Fruit fly (Drosophila melanogaster) whole organism, embryonic: ENCODE results near the gene MED27.
A peak's percentile ranks its signal among the peaks of the same experiment; 100 is the strongest.

Experiments
- Asciz ChIP-seq: fragments of 200-800 bp; sonication (Bioruptor generic); optimal IDR thresholded peaks from 2 replicates; lab custom pipeline; 2017; ENCODE audit warnings: missing biosample characterization, mild to moderate bottlenecking, missing genetic modification characterization, missing genetic modification reagents
- Awh ChIP-seq: fragments of 200-800 bp; sonication (Bioruptor generic); IDR thresholded peaks from 2 replicates; pipeline ENCODE4, ENCODE4 v1.3.6; 2022; ENCODE audit warnings: missing biosample characterization, missing genetic modification characterization
- B-H1 ChIP-seq: fragments of 200-800 bp; sonication (Bioruptor generic); IDR thresholded peaks from 3 replicates; pipeline ENCODE4 v1.3.6; 2022; ENCODE audit warnings: missing biosample characterization, missing genetic modification characterization
- CG13624 ChIP-seq: fragments of 200-800 bp; sonication (Bioruptor generic); optimal IDR thresholded peaks from 2 replicates; lab custom pipeline; 2016; ENCODE audit warnings: missing biosample characterization, missing genetic modification characterization
- CG15011 ChIP-seq: fragments of 200-800 bp; sonication (Bioruptor generic); optimal IDR thresholded peaks from 3 replicates; lab custom pipeline; 2018; ENCODE audit warnings: missing biosample characterization, mild to moderate bottlenecking, missing genetic modification characterization
- CG15601 ChIP-seq: fragments of 200-800 bp; sonication (Bioruptor generic); optimal IDR thresholded peaks from 3 replicates; lab custom pipeline; 2019; ENCODE audit warnings: missing biosample characterization, mild to moderate bottlenecking, missing genetic modification characterization, moderate library complexity
- CG16813 ChIP-seq: fragments of 200-800 bp; sonication (Bioruptor generic); IDR thresholded peaks from 3 replicates; pipeline ENCODE4 v1.3.6; 2022; ENCODE audit warnings: missing biosample characterization, missing genetic modification characterization; ENCODE audit not compliant: partially characterized antibody
- CG17359 ChIP-seq: fragments of 200-800 bp; sonication (Bioruptor generic); optimal IDR thresholded peaks from 3 replicates; lab custom pipeline; 2018; ENCODE audit warnings: missing biosample characterization, mild to moderate bottlenecking, missing genetic modification characterization, moderate library complexity
- CG3065 ChIP-seq: fragments of 200-800 bp; sonication (Bioruptor generic); optimal IDR thresholded peaks from 2 replicates; lab custom pipeline; 2016; ENCODE audit warnings: missing biosample characterization, missing genetic modification characterization
- CG32772 ChIP-seq: fragments of 200-800 bp; sonication (Bioruptor generic); IDR thresholded peaks from 2 replicates; pipeline ENCODE4 v1.3.6; 2022; ENCODE audit warnings: missing biosample characterization, missing genetic modification characterization
- CG4730 ChIP-seq: fragments of 200-800 bp; sonication (Bioruptor generic); IDR thresholded peaks from 2 replicates; pipeline ENCODE4 v1.3.6; 2022; ENCODE audit warnings: missing biosample characterization, missing genetic modification characterization
- CG6175 ChIP-seq: fragments of 200-800 bp; sonication (Bioruptor generic); IDR thresholded peaks from 3 replicates; pipeline ENCODE4 v1.3.6; 2022; ENCODE audit warnings: missing biosample characterization, missing genetic modification characterization
- CG6765 ChIP-seq: fragments of 200-800 bp; sonication (Bioruptor generic); optimal IDR thresholded peaks from 3 replicates; lab custom pipeline; 2017; ENCODE audit warnings: missing biosample characterization, mild to moderate bottlenecking, missing genetic modification characterization
- CG7271 ChIP-seq: fragments of 200-800 bp; sonication (Bioruptor generic); optimal IDR thresholded peaks from 2 replicates; lab custom pipeline; 2018; ENCODE audit warnings: missing biosample characterization, mild to moderate bottlenecking, missing genetic modification characterization, moderate library complexity
- CG7745 ChIP-seq: fragments of 200-800 bp; sonication (Bioruptor generic); optimal IDR thresholded peaks from 2 replicates; lab custom pipeline; 2018; ENCODE audit warnings: missing biosample characterization, mild to moderate bottlenecking, missing genetic modification characterization, moderate library complexity
- CG7839 ChIP-seq: fragments of 200-800 bp; sonication (Bioruptor generic); optimal IDR thresholded peaks from 3 replicates; lab custom pipeline; 2018; ENCODE audit warnings: missing biosample characterization, mild to moderate bottlenecking, missing genetic modification characterization, moderate library complexity
- Dad ChIP-seq: fragments of 200-800 bp; sonication (Bioruptor generic); optimal IDR thresholded peaks from 3 replicates; lab custom pipeline; 2016; ENCODE audit warnings: missing biosample characterization, missing genetic modification characterization
- Dip2 ChIP-seq: fragments of 200-800 bp; sonication (Bioruptor generic); IDR thresholded peaks from 2 replicates; pipeline ENCODE4 v1.3.6; 2022; ENCODE audit warnings: missing biosample characterization, missing genetic modification characterization
- Dip3 ChIP-seq: fragments of 200-800 bp; sonication (Bioruptor generic); optimal IDR thresholded peaks from 3 replicates; lab custom pipeline; 2016; ENCODE audit warnings: missing biosample characterization, missing genetic modification characterization
- Doc3 ChIP-seq: fragments of 200-800 bp; sonication (Bioruptor generic); IDR thresholded peaks from 3 replicates; pipeline ENCODE4 v1.3.6; 2022; ENCODE audit warnings: missing biosample characterization, missing genetic modification characterization; ENCODE audit not compliant: partially characterized antibody
- Dref ChIP-seq: fragments of 200-800 bp; sonication (Bioruptor generic); IDR thresholded peaks from 2 replicates; pipeline ENCODE4 v1.3.6; 2022; ENCODE audit warnings: missing biosample characterization, missing genetic modification characterization
- E2f1 ChIP-seq: fragments of 200-800 bp; sonication (Bioruptor generic); IDR thresholded peaks from 2 replicates; pipeline ENCODE4 v1.3.6; 2022; ENCODE audit warnings: missing biosample characterization, missing genetic modification characterization
- E2f2 ChIP-seq: fragments of 200-800 bp; sonication (Bioruptor generic); IDR thresholded peaks from 2 replicates; pipeline ENCODE4 v1.3.6; 2022; ENCODE audit warnings: missing biosample characterization, missing genetic modification characterization
- Gsc ChIP-seq: fragments of 200-800 bp; sonication (Bioruptor generic); IDR thresholded peaks from 2 replicates; pipeline ENCODE4 v1.3.6; 2022; ENCODE audit warnings: missing biosample characterization, missing genetic modification characterization
- Hey ChIP-seq: fragments of 200-800 bp; sonication (Bioruptor generic); optimal IDR thresholded peaks from 3 replicates; lab custom pipeline; 2018; ENCODE audit warnings: missing biosample characterization, mild to moderate bottlenecking, missing genetic modification characterization
- Hmx ChIP-seq: fragments of 200-800 bp; sonication (Bioruptor generic); optimal IDR thresholded peaks from 2 replicates; lab custom pipeline; 2016; ENCODE audit warnings: missing biosample characterization, missing genetic modification characterization
- Lpt ChIP-seq: fragments of >200 bp; optimal IDR thresholded peaks from 2 replicates; lab custom pipeline; 2018; ENCODE audit warnings: missing biosample characterization, missing genetic modification characterization
- PHDP ChIP-seq: fragments of 200-800 bp; sonication (Bioruptor generic); optimal IDR thresholded peaks from 3 replicates; lab custom pipeline; 2018; ENCODE audit warnings: missing biosample characterization, mild to moderate bottlenecking, missing genetic modification characterization, moderate library complexity
- Rx ChIP-seq: fragments of 200-800 bp; sonication (Bioruptor generic); IDR thresholded peaks from 2 replicates; pipeline ENCODE4 v1.3.6; 2022; ENCODE audit warnings: missing biosample characterization, missing genetic modification characterization
- Xrp1 ChIP-seq: fragments of 200-800 bp; sonication (Bioruptor generic); IDR thresholded peaks from 2 replicates; pipeline ENCODE4 v1.3.6; 2022; ENCODE audit warnings: missing biosample characterization, missing genetic modification characterization
- crp ChIP-seq, 2 experiments: fragments of 200-800 bp; sonication (Bioruptor generic); optimal IDR thresholded peaks; 2 replicates in 1 of 2; 3 replicates in 1 of 2; lab custom pipeline; 2017; ENCODE audit warnings: missing biosample characterization in 2 of 2, missing genetic modification characterization in 2 of 2, mild to moderate bottlenecking in 1 of 2, moderate library complexity in 1 of 2
- cwo ChIP-seq: fragments of 200-800 bp; sonication (Bioruptor generic); optimal IDR thresholded peaks from 3 replicates; lab custom pipeline; 2017; ENCODE audit warnings: missing biosample characterization, missing genetic modification characterization, mild to moderate bottlenecking, moderate library complexity, missing genetic modification reagents
- dysf ChIP-seq: fragments of 200-800 bp; sonication (Bioruptor generic); IDR thresholded peaks from 3 replicates; pipeline ENCODE4 v1.3.6; 2022; ENCODE audit warnings: missing biosample characterization, missing genetic modification characterization
- ems ChIP-seq: fragments of 200-800 bp; sonication (Bioruptor generic); optimal IDR thresholded peaks from 3 replicates; lab custom pipeline; 2016; ENCODE audit warnings: missing biosample characterization, missing genetic modification characterization
- esg ChIP-seq: fragments of 200-800 bp; sonication (Bioruptor generic); conservative IDR thresholded peaks from 2 replicates; pipeline ENCODE4 v1.3.6; 2022; ENCODE audit warnings: missing biosample characterization, missing genetic modification characterization
- fd64A ChIP-seq: fragments of 200-800 bp; sonication (Bioruptor generic); optimal IDR thresholded peaks from 3 replicates; lab custom pipeline; 2018; ENCODE audit warnings: missing biosample characterization, mild to moderate bottlenecking, missing genetic modification characterization
- grau ChIP-seq: fragments of 200-800 bp; optimal IDR thresholded peaks from 3 replicates; lab custom pipeline; 2019; ENCODE audit warnings: missing biosample characterization, mild to moderate bottlenecking, missing genetic modification characterization, moderate library complexity
- gro ChIP-seq: fragments of 200-800 bp; sonication (Bioruptor generic); optimal IDR thresholded peaks from 2 replicates; lab custom pipeline; 2016; ENCODE audit warnings: missing biosample characterization, missing genetic modification characterization
- gsb ChIP-seq: fragments of 200-800 bp; sonication (Bioruptor generic); IDR thresholded peaks from 2 replicates; pipeline ENCODE4 v1.3.6; 2022; ENCODE audit warnings: missing biosample characterization, missing genetic modification characterization
- gsb-n ChIP-seq: fragments of 200-800 bp; sonication (Bioruptor generic); optimal IDR thresholded peaks from 3 replicates; lab custom pipeline; 2018; ENCODE audit warnings: missing biosample characterization, mild to moderate bottlenecking, missing genetic modification characterization
- h ChIP-seq: fragments of >200 bp; optimal IDR thresholded peaks from 2 replicates; lab custom pipeline; 2017
- jigr1 ChIP-seq: fragments of 200-800 bp; sonication (Bioruptor generic); IDR thresholded peaks from 3 replicates; pipeline ENCODE4 v1.3.6; 2022; ENCODE audit warnings: missing biosample characterization, missing genetic modification characterization
- ken ChIP-seq: fragments of 200-800 bp; sonication (Bioruptor generic); IDR thresholded peaks from 3 replicates; pipeline ENCODE4 v1.3.6; 2022; ENCODE audit warnings: missing biosample characterization, missing genetic modification characterization
- lbe ChIP-seq: fragments of 200-800 bp; sonication (Bioruptor generic); optimal IDR thresholded peaks from 2 replicates; lab custom pipeline; 2016; ENCODE audit warnings: missing biosample characterization, mild to moderate bottlenecking, missing genetic modification characterization
- lov ChIP-seq, 2 experiments: fragments of 200-800 bp in 1 of 2; fragments of >200 bp in 1 of 2; sonication (Bioruptor generic) in 1 of 2; IDR thresholded peaks in 1 of 2; optimal IDR thresholded peaks in 1 of 2; 2 replicates in 1 of 2; 3 replicates in 1 of 2; pipeline versions ENCODE4 v1.3.6 to Lab custom; 2017 to 2022; ENCODE audit warnings: missing biosample characterization in 1 of 2, missing genetic modification characterization in 1 of 2
- maf-S ChIP-seq: fragments of 200-800 bp; sonication (Bioruptor generic); optimal IDR thresholded peaks from 2 replicates; lab custom pipeline; 2016; ENCODE audit warnings: missing biosample characterization, missing genetic modification characterization
- pita ChIP-seq: fragments of 200-800 bp; sonication (Bioruptor generic); optimal IDR thresholded peaks from 2 replicates; lab custom pipeline; 2017; ENCODE audit warnings: missing biosample characterization, mild to moderate bottlenecking, missing genetic modification characterization
- ranshi ChIP-seq: fragments of 200-800 bp; sonication (Bioruptor generic); IDR thresholded peaks from 2 replicates; pipeline ENCODE4 v1.3.6; 2022; ENCODE audit warnings: missing biosample characterization, missing genetic modification characterization
- sqz ChIP-seq: fragments of 200-800 bp; sonication (Bioruptor generic); optimal IDR thresholded peaks from 3 replicates; lab custom pipeline; 2018; ENCODE audit warnings: missing biosample characterization, mild to moderate bottlenecking, missing genetic modification characterization
- tap ChIP-seq: fragments of 200-800 bp; optimal IDR thresholded peaks from 3 replicates; lab custom pipeline; 2019; ENCODE audit warnings: missing biosample characterization, mild to moderate bottlenecking, missing genetic modification characterization, moderate library complexity

MED27 gene

DNA sequence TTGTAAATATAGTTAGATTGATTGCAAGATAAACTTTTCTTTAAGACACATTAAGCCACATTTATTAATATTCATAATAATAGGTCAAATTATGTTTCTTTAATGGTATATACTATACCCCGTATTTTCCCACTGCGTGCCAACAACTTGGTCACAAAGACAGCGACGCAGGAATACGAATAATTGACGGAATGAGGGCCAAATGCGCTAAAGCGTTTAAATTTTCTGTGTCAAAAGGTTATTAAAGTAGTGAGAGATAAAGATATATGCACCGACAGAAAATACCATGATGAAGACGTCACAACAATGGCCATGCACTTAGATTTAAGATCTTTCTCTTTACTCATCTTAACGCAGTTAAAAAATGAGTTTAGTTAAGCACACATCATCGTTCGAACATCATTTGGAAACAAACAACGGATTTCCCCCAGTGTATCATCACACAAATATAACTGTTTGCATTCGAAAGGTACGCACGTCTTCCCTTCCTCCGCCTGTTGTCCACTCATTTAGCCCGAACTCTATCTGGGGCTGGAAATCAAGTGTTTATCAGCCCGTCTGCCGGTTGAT, 34.5 kb upstream of the MED27 start (continued):
- peak; percentile 41 for TF ChIP-seq Dip3 (GFP tag; lab: Kevin White, UChicago)
- TF ChIP-seq CG16813: no peak
- TF ChIP-seq CG15601 (tag; lab: Kevin White, UChicago): peak; percentile 17
- TF ChIP-seq CG13624 (GFP tag; lab: Kevin White, UChicago): peak; percentile 55
- 0 out of 2 replicates have a peak, but pooled peaks have one; percentile 23 for TF ChIP-seq E2f2
- TF ChIP-seq CG4730 (GFP tag; lab: Robert Waterston, UW): peak; percentile 46; the same call in 1 of the 2 replicates
- TF ChIP-seq ken: peak; percentile 65; the same call in 1 of the 3 replicates
- peak; percentile 72 for TF ChIP-seq CG7839 (tag; lab: Kevin White, UChicago)
- TF ChIP-seq lbe (GFP tag; lab: Kevin White, UChicago): no peak
- TF ChIP-seq Hey: no peak
- peak; percentile 28 for TF ChIP-seq cwo (GFP tag; lab: Kevin White, UChicago)
- TF ChIP-seq ranshi (GFP tag; lab: Robert Waterston, UW): peak; percentile 65; the same call in 1 of the 2 replicates
- peak; percentile 9 for TF ChIP-seq Hmx (GFP tag; lab: Kevin White, UChicago)
- TF ChIP-seq CG17359: peak; percentile 78
- no peak for TF ChIP-seq CG3065
- no peak for TF ChIP-seq CG15011 (GFP tag; lab: Kevin White, UChicago)
- no peak for TF ChIP-seq Dip2 (GFP tag; lab: Robert Waterston, UW)
- TF ChIP-seq Asciz (GFP tag; lab: Kevin White, UChicago): peak; percentile 73
- peak in 1 of 2 experiments; percentile 20 for TF ChIP-seq crp (GFP tag; optimal IDR thresholded peaks at IDR 0.05; lab: Kevin White, UChicago)
- TF ChIP-seq E2f1 (GFP tag; lab: Robert Waterston, UW): peak; percentile 23; the same call in 1 of the 2 replicates
- peak; percentile 43 for TF ChIP-seq fd64A
- peak; percentile 39 for TF ChIP-seq maf-S
- peak; percentile 70 for TF ChIP-seq dysf (GFP tag; lab: Robert Waterston, UW)
- no peak for TF ChIP-seq pita (GFP tag; lab: Kevin White, UChicago)
- no peak for TF ChIP-seq h
- TF ChIP-seq CG7271: no peak
- no peak for TF ChIP-seq lov (optimal IDR thresholded peaks at IDR 0.05; lab: Kevin White, UChicago)
- peak; percentile 84 for TF ChIP-seq lov (GFP tag; IDR thresholded peaks at IDR 0.05; lab: Robert Waterston, UW)
- no peak for TF ChIP-seq CG6765 (GFP tag; lab: Kevin White, UChicago)
- TF ChIP-seq Rx (GFP tag; lab: Robert Waterston, UW): peak; percentile 75
- no peak for TF ChIP-seq CG6175 (GFP tag; lab: Robert Waterston, UW)
- TF ChIP-seq Lpt (GFP tag; lab: Kevin White, UChicago): no peak
- TF ChIP-seq gsb (GFP tag; lab: Robert Waterston, UW): 0 out of 2 replicates have a peak, but pooled peaks have one; percentile 9
- TF ChIP-seq Gsc: peak; percentile 13; the same call in 1 of the 2 replicates
- peak; percentile 42 for TF ChIP-seq sqz (GFP tag; lab: Kevin White, UChicago)
- peak; percentile 64; the same call in 1 of the 2 replicates for TF ChIP-seq Awh (GFP tag; lab: Robert Waterston, UW)
- peak; percentile 59 for TF ChIP-seq Xrp1 (GFP tag; lab: Robert Waterston, UW)
- TF ChIP-seq esg (GFP tag; lab: Robert Waterston, UW): peak; percentile 53; the same call in 1 of the 2 replicates
- peak; percentile 33; the same call in 2 of the 3 replicates for TF ChIP-seq B-H1 (GFP tag; lab: Robert Waterston, UW)
- TF ChIP-seq PHDP (tag; lab: Kevin White, UChicago): peak; percentile 56
- TF ChIP-seq grau (tag; lab: Kevin White, UChicago): peak; percentile 54
- peak; percentile 32; the same call in 1 of the 2 replicates for TF ChIP-seq CG32772 (GFP tag; lab: Robert Waterston, UW)
- no peak for TF ChIP-seq Dref (GFP tag; lab: Robert Waterston, UW)
- peak; percentile 65; the same call in 1 of the 3 replicates for TF ChIP-seq jigr1
- no peak for TF ChIP-seq CG7745 (tag; lab: Kevin White, UChicago)
- peak; percentile 47 for TF ChIP-seq tap (tag; lab: Kevin White, UChicago)
- TF ChIP-seq Dad (GFP tag; lab: Kevin White, UChicago): peak; percentile 23
- peak; percentile 42 for TF ChIP-seq gsb-n
- peak; percentile 52 for TF ChIP-seq ems
- no peak for TF ChIP-seq Doc3 (GFP tag; lab: Robert Waterston, UW)
- TF ChIP-seq gro (GFP tag; lab: Kevin White, UChicago): peak; percentile 57
